Fruit fly (Drosophila melanogaster) whole organism, embryonic: ENCODE results near the gene heix.
A peak's percentile ranks its signal among the peaks of the same experiment; 100 is the strongest.

Experiments used
- CG10543 ChIP-seq: fragments of 200-800 bp; sonication (Bioruptor generic); optimal IDR thresholded peaks from 3 replicates; lab custom pipeline; 2017; ENCODE audit warnings: missing biosample characterization, mild to moderate bottlenecking, missing genetic modification characterization, moderate library complexity
- CG10959 ChIP-seq: fragments of 200-800 bp; sonication (Bioruptor generic); IDR thresholded peaks from 2 replicates; pipeline ENCODE4 v1.3.6; 2022; ENCODE audit warnings: missing biosample characterization, missing genetic modification characterization
- CG11093 ChIP-seq: fragments of 200-800 bp; sonication (Bioruptor generic); IDR thresholded peaks from 3 replicates; pipeline ENCODE4 v1.3.6; 2022; ENCODE audit warnings: missing biosample characterization, missing genetic modification characterization
- CG11504 ChIP-seq: fragments of 200-800 bp; sonication (Bioruptor generic); optimal IDR thresholded peaks from 3 replicates; lab custom pipeline; 2019; ENCODE audit warnings: missing biosample characterization, mild to moderate bottlenecking, missing genetic modification characterization, moderate library complexity
- CG11723 ChIP-seq: fragments of 200-800 bp; sonication (Bioruptor generic); optimal IDR thresholded peaks from 2 replicates; lab custom pipeline; 2017; ENCODE audit warnings: missing biosample characterization, mild to moderate bottlenecking, missing genetic modification characterization
- CG12104 ChIP-seq: fragments of 200-800 bp; sonication (Bioruptor generic); optimal IDR thresholded peaks from 3 replicates; lab custom pipeline; 2016; ENCODE audit warnings: missing biosample characterization, missing genetic modification characterization
- CG12299 ChIP-seq: fragments of 200-800 bp; sonication (Bioruptor generic); optimal IDR thresholded peaks from 2 replicates; lab custom pipeline; 2018; ENCODE audit warnings: missing biosample characterization, mild to moderate bottlenecking, missing genetic modification characterization
- CG13296 ChIP-seq: fragments of 200-800 bp; sonication (Bioruptor generic); optimal IDR thresholded peaks from 3 replicates; lab custom pipeline; 2018; ENCODE audit warnings: missing biosample characterization, mild to moderate bottlenecking, missing genetic modification characterization
- CG13624 ChIP-seq: fragments of 200-800 bp; sonication (Bioruptor generic); optimal IDR thresholded peaks from 2 replicates; lab custom pipeline; 2016; ENCODE audit warnings: missing biosample characterization, missing genetic modification characterization
- CG1647 ChIP-seq: fragments of 200-800 bp; sonication (Bioruptor generic); optimal IDR thresholded peaks from 3 replicates; lab custom pipeline; 2016; ENCODE audit warnings: missing biosample characterization, missing genetic modification characterization
- CG18476 ChIP-seq: fragments of 200-800 bp; sonication (Bioruptor generic); optimal IDR thresholded peaks from 2 replicates; lab custom pipeline; 2016; ENCODE audit warnings: missing biosample characterization, mild to moderate bottlenecking, missing genetic modification characterization
- CG2875 ChIP-seq: fragments of 200-800 bp; sonication (Bioruptor generic); optimal IDR thresholded peaks from 2 replicates; lab custom pipeline; 2017; ENCODE audit warnings: missing biosample characterization, mild to moderate bottlenecking, missing genetic modification characterization, missing genetic modification reagents
- CG5180 ChIP-seq: fragments of 200-800 bp; sonication (Bioruptor generic); optimal IDR thresholded peaks from 3 replicates; lab custom pipeline; 2017; ENCODE audit warnings: missing biosample characterization, missing genetic modification characterization, mild to moderate bottlenecking, moderate library complexity, missing genetic modification reagents
- CG7839 ChIP-seq: fragments of 200-800 bp; sonication (Bioruptor generic); optimal IDR thresholded peaks from 3 replicates; lab custom pipeline; 2018; ENCODE audit warnings: missing biosample characterization, mild to moderate bottlenecking, missing genetic modification characterization, moderate library complexity
- CG8388 ChIP-seq: fragments of 200-800 bp; sonication (Bioruptor generic); optimal IDR thresholded peaks from 2 replicates; lab custom pipeline; 2019; ENCODE audit warnings: missing biosample characterization, mild to moderate bottlenecking, missing genetic modification characterization, moderate library complexity
- CG8478 ChIP-seq: fragments of >200 bp; optimal IDR thresholded peaks from 2 replicates; lab custom pipeline; 2018
- CG9797 ChIP-seq: fragments of 200-800 bp; sonication (Bioruptor generic); optimal IDR thresholded peaks from 3 replicates; lab custom pipeline; 2018; ENCODE audit warnings: missing biosample characterization, mild to moderate bottlenecking, missing genetic modification characterization
- Camta ChIP-seq: fragments of 200-800 bp; sonication (Bioruptor generic); optimal IDR thresholded peaks from 2 replicates; lab custom pipeline; 2016; ENCODE audit warnings: missing biosample characterization, missing genetic modification characterization
- Dad ChIP-seq: fragments of 200-800 bp; sonication (Bioruptor generic); optimal IDR thresholded peaks from 3 replicates; lab custom pipeline; 2016; ENCODE audit warnings: missing biosample characterization, missing genetic modification characterization
- Dek ChIP-seq: fragments of 200-800 bp; sonication (Bioruptor generic); optimal IDR thresholded peaks from 3 replicates; lab custom pipeline; 2019; ENCODE audit warnings: missing biosample characterization, mild to moderate bottlenecking, missing genetic modification characterization, moderate library complexity
- Dip2 ChIP-seq: fragments of 200-800 bp; sonication (Bioruptor generic); IDR thresholded peaks from 2 replicates; pipeline ENCODE4 v1.3.6; 2022; ENCODE audit warnings: missing biosample characterization, missing genetic modification characterization
- Doc2 ChIP-seq: fragments of 200-800 bp; sonication (Bioruptor generic); IDR thresholded peaks from 2 replicates; pipeline ENCODE4 v1.3.6; 2022; ENCODE audit warnings: missing biosample characterization, missing genetic modification characterization
- Fer2 ChIP-seq: fragments of 200-800 bp; sonication (Bioruptor generic); optimal IDR thresholded peaks from 2 replicates; lab custom pipeline; 2018; ENCODE audit warnings: missing biosample characterization, mild to moderate bottlenecking, missing genetic modification characterization, moderate library complexity
- Lhr ChIP-seq: fragments of 200-800 bp; sonication (Bioruptor generic); optimal IDR thresholded peaks from 3 replicates; lab custom pipeline; 2017; ENCODE audit warnings: mild to moderate bottlenecking, missing biosample characterization, missing genetic modification reagents, missing genetic modification characterization
- MESR4 ChIP-seq: fragments of 200-800 bp; sonication (Bioruptor generic); optimal IDR thresholded peaks from 2 replicates; lab custom pipeline; 2018; ENCODE audit warnings: missing biosample characterization, mild to moderate bottlenecking, missing genetic modification characterization, moderate library complexity
- PHDP ChIP-seq: fragments of 200-800 bp; sonication (Bioruptor generic); optimal IDR thresholded peaks from 3 replicates; lab custom pipeline; 2018; ENCODE audit warnings: missing biosample characterization, mild to moderate bottlenecking, missing genetic modification characterization, moderate library complexity
- Rx ChIP-seq: fragments of 200-800 bp; sonication (Bioruptor generic); IDR thresholded peaks from 2 replicates; pipeline ENCODE4 v1.3.6; 2022; ENCODE audit warnings: missing biosample characterization, missing genetic modification characterization
- Side ChIP-seq: fragments of 200-800 bp; sonication (Bioruptor generic); optimal IDR thresholded peaks from 2 replicates; lab custom pipeline; 2016; ENCODE audit warnings: missing biosample characterization, missing genetic modification characterization
- Usf ChIP-seq: fragments of 200-800 bp; sonication (Bioruptor generic); optimal IDR thresholded peaks from 2 replicates; lab custom pipeline; 2017; ENCODE audit warnings: missing genotype, missing biosample characterization, missing genetic modification characterization
- ac ChIP-seq: fragments of 200-800 bp; sonication (Bioruptor generic); optimal IDR thresholded peaks from 3 replicates; lab custom pipeline; 2017; ENCODE audit warnings: missing biosample characterization, mild to moderate bottlenecking, missing genetic modification characterization
- ash1 ChIP-seq: fragments of 200-800 bp; sonication (Bioruptor generic); optimal IDR thresholded peaks from 2 replicates; lab custom pipeline; 2018; ENCODE audit warnings: missing biosample characterization, mild to moderate bottlenecking, missing genetic modification characterization
- crp ChIP-seq, 2 experiments: fragments of 200-800 bp; sonication (Bioruptor generic); optimal IDR thresholded peaks; 2 replicates in 1 of 2; 3 replicates in 1 of 2; lab custom pipeline; 2017; ENCODE audit warnings: missing biosample characterization in 2 of 2, missing genetic modification characterization in 2 of 2, mild to moderate bottlenecking in 1 of 2, moderate library complexity in 1 of 2
- dm ChIP-seq: fragments of 200-800 bp; sonication (Bioruptor generic); optimal IDR thresholded peaks from 3 replicates; lab custom pipeline; 2016; ENCODE audit warnings: missing biosample characterization, missing genetic modification characterization
- dpn ChIP-seq, 2 experiments: fragments of 200-800 bp; sonication (Bioruptor generic); optimal IDR thresholded peaks; 3 replicates each; lab custom pipeline; 2016; ENCODE audit warnings: missing biosample characterization in 2 of 2, missing genetic modification characterization in 2 of 2
- her ChIP-seq: fragments of 200-800 bp; sonication (Bioruptor generic); optimal IDR thresholded peaks from 2 replicates; lab custom pipeline; 2016; ENCODE audit warnings: missing biosample characterization, missing genetic modification characterization
- hth ChIP-seq: fragments of >200 bp; optimal IDR thresholded peaks from 2 replicates; lab custom pipeline; 2017; ENCODE audit warnings: inconsistent platforms
- ind ChIP-seq: fragments of 200-800 bp; sonication (Bioruptor generic); optimal IDR thresholded peaks from 3 replicates; lab custom pipeline; 2016; ENCODE audit warnings: missing biosample characterization, missing genetic modification characterization
- lab ChIP-seq: fragments of 200-800 bp; sonication (Bioruptor generic); optimal IDR thresholded peaks from 3 replicates; lab custom pipeline; 2017; ENCODE audit warnings: missing biosample characterization, missing genetic modification characterization, mild to moderate bottlenecking, moderate library complexity, missing genetic modification reagents
- mam ChIP-seq: fragments of 200-800 bp; sonication (Bioruptor generic); optimal IDR thresholded peaks from 3 replicates; lab custom pipeline; 2016; ENCODE audit warnings: missing biosample characterization, missing genetic modification characterization
- mirr ChIP-seq: fragments of 200-800 bp; sonication (Bioruptor generic); optimal IDR thresholded peaks from 3 replicates; lab custom pipeline; 2018; ENCODE audit warnings: missing biosample characterization, mild to moderate bottlenecking, missing genetic modification characterization
- pum ChIP-seq: fragments of 200-800 bp; sonication (Bioruptor generic); optimal IDR thresholded peaks from 2 replicates; lab custom pipeline; 2016; ENCODE audit warnings: missing biosample characterization, missing genetic modification characterization
- repo ChIP-seq: fragments of 200-800 bp; sonication (Bioruptor generic); optimal IDR thresholded peaks from 2 replicates; lab custom pipeline; 2016; ENCODE audit warnings: missing biosample characterization, missing genetic modification characterization
- schlank ChIP-seq: fragments of 200-800 bp; sonication (Bioruptor generic); optimal IDR thresholded peaks from 2 replicates; lab custom pipeline; 2018; ENCODE audit warnings: missing biosample characterization, mild to moderate bottlenecking, missing genetic modification characterization
- sima ChIP-seq: fragments of 200-800 bp; sonication (Bioruptor generic); optimal IDR thresholded peaks from 2 replicates; lab custom pipeline; 2016; ENCODE audit warnings: missing biosample characterization, missing genetic modification characterization
- sna ChIP-seq: fragments of 200-800 bp; sonication (Bioruptor generic); IDR thresholded peaks from 2 replicates; pipeline ENCODE4 v1.3.6; 2022; ENCODE audit warnings: missing biosample characterization, missing genetic modification characterization; ENCODE audit not compliant: partially characterized antibody
- tio ChIP-seq: fragments of 200-800 bp; sonication (Bioruptor generic); optimal IDR thresholded peaks from 2 replicates; lab custom pipeline; 2017; ENCODE audit warnings: missing biosample characterization, missing genetic modification characterization, inconsistent platforms
- unc-4 ChIP-seq: fragments of 200-800 bp; sonication (Bioruptor generic); IDR thresholded peaks from 2 replicates; pipeline ENCODE4 v1.3.6; 2022; ENCODE audit warnings: missing biosample characterization, missing genetic modification characterization; ENCODE audit not compliant: partially characterized antibody
- wek ChIP-seq: fragments of 200-800 bp; sonication (Bioruptor generic); optimal IDR thresholded peaks from 3 replicates; lab custom pipeline; 2018; ENCODE audit warnings: missing biosample characterization, mild to moderate bottlenecking, missing genetic modification characterization, moderate library complexity
- yki ChIP-seq: fragments of >200 bp; optimal IDR thresholded peaks from 3 replicates; lab custom pipeline; 2018
- zf30C ChIP-seq: fragments of 200-800 bp; sonication (Bioruptor generic); optimal IDR thresholded peaks from 3 replicates; lab custom pipeline; 2018; ENCODE audit warnings: missing biosample characterization, mild to moderate bottlenecking, missing genetic modification characterization

The heix gene

dm6 chr2L:16285692-16286359 lies 13.8 kb downstream of the heix start (continued):
- TF ChIP-seq CG8388 (GFP tag; lab: Kevin White, UChicago) (peak; percentile 84), unc-4 (GFP tag; lab: Robert Waterston, UW) (no peak), ash1 (GFP tag; lab: Kevin White, UChicago) (peak; percentile 21), CG13296 (GFP tag; lab: Kevin White, UChicago) (peak; percentile 57), CG8478 (lab: Kevin White, UChicago) (no peak), CG2875 (GFP tag; lab: Kevin White, UChicago) (peak; percentile 81), schlank (tag; lab: Kevin White, UChicago) (peak; percentile 80), CG7839 (tag; lab: Kevin White, UChicago) (peak; percentile 92), Usf (GFP tag; lab: Kevin White, UChicago) (peak; percentile 74), Doc2 (no peak), Rx (GFP tag; lab: Robert Waterston, UW) (no peak), MESR4 (GFP tag; lab: Kevin White, UChicago) (peak; percentile 28), sima (GFP tag; lab: Kevin White, UChicago) (peak; percentile 60), CG12299 (peak; percentile 70), ind (GFP tag; lab: Kevin White, UChicago) (peak; percentile 89), wek (peak; percentile 68), CG5180 (GFP tag; lab: Kevin White, UChicago) (peak; percentile 48), tio (GFP tag; lab: Kevin White, UChicago) (peak; percentile 81), repo (GFP tag; lab: Kevin White, UChicago) (peak; percentile 67), sna (no peak), dpn (GFP tag; optimal IDR thresholded peaks at IDR 0.05; lab: Kevin White, UChicago) (peak; percentile 80 to 86), CG1647 (GFP tag; lab: Kevin White, UChicago) (peak; percentile 81), crp (GFP tag; optimal IDR thresholded peaks at IDR 0.05; lab: Kevin White, UChicago) (peak; percentile 65 to 92), pum (peak; percentile 79), yki (lab: Kevin White, UChicago) (peak; percentile 41), CG18476 (GFP tag; lab: Kevin White, UChicago) (peak; percentile 84), her (peak; percentile 87), CG9797 (GFP tag; lab: Kevin White, UChicago) (no peak), Dad (GFP tag; lab: Kevin White, UChicago) (peak; percentile 71), mirr (peak; percentile 48), CG12104 (GFP tag; lab: Kevin White, UChicago) (peak; percentile 77), CG10543 (GFP tag; lab: Kevin White, UChicago) (peak; percentile 24), lab (GFP tag; lab: Kevin White, UChicago) (peak; percentile 91), Side (peak; percentile 78), CG11093 (GFP tag; lab: Robert Waterston, UW) (peak; percentile 80), CG11723 (peak; percentile 53), CG11504 (tag; lab: Kevin White, UChicago) (peak; percentile 88), Camta (GFP tag; lab: Kevin White, UChicago) (peak; percentile 81), Dek (tag; lab: Kevin White, UChicago) (peak; percentile 89), Fer2 (tag; lab: Kevin White, UChicago) (peak; percentile 58), CG10959 (GFP tag; lab: Robert Waterston, UW) (no peak), ac (peak; percentile 5), hth (lab: Kevin White, UChicago) (no peak), Lhr (GFP tag; lab: Kevin White, UChicago) (peak; percentile 62), CG13624 (GFP tag; lab: Kevin White, UChicago) (peak; percentile 86), Dip2 (GFP tag; lab: Robert Waterston, UW) (no peak), mam (GFP tag; lab: Kevin White, UChicago) (peak; percentile 91), zf30C (peak; percentile 84), PHDP (tag; lab: Kevin White, UChicago) (peak; percentile 92), dm (GFP tag; lab: Kevin White, UChicago) (peak; percentile 67)
